Worm (Caenorhabditis elegans): Measurements from ENCODE around the gene oac-58.

DNA sequence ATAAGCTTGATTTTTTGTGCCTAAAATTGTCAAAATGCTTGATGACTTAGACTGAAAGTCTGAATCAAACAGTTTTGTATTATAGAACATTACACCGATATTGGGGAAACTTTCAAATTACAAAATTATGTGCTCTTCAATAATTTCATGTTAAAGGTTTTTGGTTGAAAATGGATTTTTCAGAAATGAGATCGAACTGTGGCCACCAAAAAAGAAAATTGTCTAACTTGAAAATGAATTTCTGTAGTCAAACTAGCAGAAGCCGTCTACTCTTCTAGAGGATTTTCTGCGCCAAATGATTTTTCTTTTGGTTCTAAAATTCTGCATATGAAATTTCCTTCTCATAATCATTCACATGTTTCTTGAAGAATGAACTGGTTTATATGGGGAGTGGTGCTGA lies 29.4 kb upstream of the oac-58 start:
- no peak for TF ChIP-seq F37D6.2 (tag; optimal IDR thresholded peaks at IDR 0.05)
- TF ChIP-seq ZK546.5 (tag; optimal IDR thresholded peaks at IDR 0.05) = no peak
- no peak for TF ChIP-seq aly-2 (tag; optimal IDR thresholded peaks at IDR 0.05)
- no peak for TF ChIP-seq nhr-237 (tag; optimal IDR thresholded peaks at IDR 0.05)
